Worm (Caenorhabditis elegans): Measurements from ENCODE around the gene prx-14.
"Not testable (repeated sequence)": the region's sequence is repeated elsewhere in the genome, so short reads cannot be mapped to it uniquely, and the experiment has no call there.

ce11 chrIV:11198983-11199382, 16.1 kb downstream of the prx-14 start, which contains the start of gene R07H5.16:
- TF ChIP-seq klf-2 (GFP tag; conservative IDR thresholded peaks at IDR 0.05), result 0 out of 2 replicates have a peak, but pooled peaks have one; percentile 39
- TF ChIP-seq tab-1 (GFP tag; IDR thresholded peaks at IDR 0.05), result not testable (repeated sequence)
